Worm (Caenorhabditis elegans): Measurements from ENCODE around the gene vps-24.

vps-24 gene

DNA sequence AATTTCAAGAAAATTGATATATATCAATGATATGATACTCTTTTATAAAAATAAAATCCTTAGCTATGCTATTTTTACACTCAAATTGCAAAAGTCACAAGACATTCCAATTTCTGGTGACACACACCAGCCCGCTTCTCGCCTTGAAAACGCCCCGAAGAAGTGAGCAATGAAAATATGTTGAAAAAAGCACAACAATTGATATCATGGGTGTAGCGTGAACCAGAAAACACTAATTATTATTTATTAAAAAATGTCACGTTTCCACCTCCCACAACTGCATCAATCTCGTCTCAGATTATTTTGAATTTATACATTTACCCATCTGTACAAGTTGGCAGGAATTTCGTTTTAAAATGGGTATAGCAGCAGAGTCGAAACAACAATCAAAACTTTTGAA, 11.0 kb downstream of the vps-24 start, which contains the start of gene F59A6.4:
Gene F59A6.4 (plus strand): TSS at position 301 of the 400 bp plus-strand sequence.
- TF ChIP-seq ceh-9 (tag; optimal IDR thresholded peaks at IDR 0.05) = no peak
- TF ChIP-seq ztf-16 (tag; optimal IDR thresholded peaks at IDR 0.05) = no peak
- TF ChIP-seq ceh-14 (tag; optimal IDR thresholded peaks at IDR 0.05) = no peak
- TF ChIP-seq fax-1 (tag; optimal IDR thresholded peaks at IDR 0.05) = no peak
- TF ChIP-seq tbx-7 (tag; optimal IDR thresholded peaks at IDR 0.05) = no peak
- TF ChIP-seq ets-4 (tag; optimal IDR thresholded peaks at IDR 0.05) = no peak
- TF ChIP-seq ceh-48 (tag; optimal IDR thresholded peaks at IDR 0.05) = no peak
- TF ChIP-seq elt-4 (tag; optimal IDR thresholded peaks at IDR 0.05) = no peak
- no peak for TF ChIP-seq unc-42 (tag; optimal IDR thresholded peaks at IDR 0.05)
- TF ChIP-seq unc-86 (tag; optimal IDR thresholded peaks at IDR 0.05) = no peak
- no peak for TF ChIP-seq hlh-15 (tag; optimal IDR thresholded peaks at IDR 0.05)
- no peak for TF ChIP-seq odd-2 (tag; optimal IDR thresholded peaks at IDR 0.05)
- TF ChIP-seq K02D7.2 (tag; optimal IDR thresholded peaks at IDR 0.05) = no peak
- no peak for TF ChIP-seq gmeb-2 (tag; optimal IDR thresholded peaks at IDR 0.05)
- TF ChIP-seq ceh-24 (tag; optimal IDR thresholded peaks at IDR 0.05) = no peak
- no peak for TF ChIP-seq unc-3 (GFP tag; conservative IDR thresholded peaks at IDR 0.05)
- TF ChIP-seq unc-3 (tag; optimal IDR thresholded peaks at IDR 0.05) = no peak
- no peak for TF ChIP-seq pha-4 (tag; optimal IDR thresholded peaks at IDR 0.05)
- TF ChIP-seq tbx-2 (tag; optimal IDR thresholded peaks at IDR 0.05) = no peak
- no peak for TF ChIP-seq sox-2 (GFP tag; IDR thresholded peaks at IDR 0.05)

DNA sequence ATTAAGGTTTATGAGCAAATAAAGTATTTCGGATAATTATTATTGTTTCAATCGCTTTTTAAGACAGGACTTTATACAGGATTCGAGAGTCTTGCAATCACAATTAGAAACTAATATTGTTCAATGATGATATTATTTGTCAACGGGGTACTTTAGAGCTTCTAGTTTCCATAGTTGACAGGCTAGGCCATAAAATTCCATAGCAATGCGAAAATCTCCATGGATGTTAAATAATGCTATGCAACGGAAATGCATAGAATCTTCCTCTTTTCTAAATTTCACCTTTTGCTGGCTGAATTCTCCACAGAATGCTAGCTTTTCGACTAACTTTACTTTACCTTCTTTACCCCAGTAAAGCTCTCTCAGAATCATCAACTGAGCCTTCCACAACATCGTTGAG, 14.2 kb downstream of the vps-24 start, which contains the start of gene F59A6.3:
Gene F59A6.3 (plus strand): TSS at position 301 of the 400 bp plus-strand sequence.
- TF ChIP-seq elt-4 (tag; optimal IDR thresholded peaks at IDR 0.05) = no peak
- no peak for TF ChIP-seq hlh-30 (tag; optimal IDR thresholded peaks at IDR 0.05; ENCODE audit: insufficient read depth)

DNA sequence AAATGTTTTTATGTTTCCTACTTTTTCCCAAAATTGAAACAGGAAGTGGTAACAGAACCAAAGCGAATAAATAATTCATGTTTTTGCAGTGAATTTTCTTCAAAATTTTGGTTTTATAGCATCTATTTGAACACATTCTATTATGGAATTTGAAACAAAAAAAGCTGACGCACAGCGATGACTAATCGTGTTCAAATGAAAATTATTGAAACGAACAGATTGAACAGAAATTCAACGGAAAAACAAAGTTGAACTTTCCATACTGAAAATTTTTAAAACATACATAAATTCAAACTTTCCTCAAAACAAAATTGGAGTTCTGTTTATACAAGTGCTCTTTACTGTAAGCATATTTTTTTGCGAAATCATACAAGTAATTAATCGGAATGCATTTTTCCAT, 18.2 kb downstream of the vps-24 start, which contains the start of gene F59A6.12:
Gene F59A6.12 (minus strand): TSS at position 101 of the 400 bp plus-strand sequence.
- TF ChIP-seq ahr-1 (tag; optimal IDR thresholded peaks at IDR 0.05) (no peak), hlh-6 (tag; optimal IDR thresholded peaks at IDR 0.05) (no peak), sox-4 (tag; optimal IDR thresholded peaks at IDR 0.05) (no peak), ceh-19 (GFP tag; optimal IDR thresholded peaks at IDR 0.05) (no peak)

DNA sequence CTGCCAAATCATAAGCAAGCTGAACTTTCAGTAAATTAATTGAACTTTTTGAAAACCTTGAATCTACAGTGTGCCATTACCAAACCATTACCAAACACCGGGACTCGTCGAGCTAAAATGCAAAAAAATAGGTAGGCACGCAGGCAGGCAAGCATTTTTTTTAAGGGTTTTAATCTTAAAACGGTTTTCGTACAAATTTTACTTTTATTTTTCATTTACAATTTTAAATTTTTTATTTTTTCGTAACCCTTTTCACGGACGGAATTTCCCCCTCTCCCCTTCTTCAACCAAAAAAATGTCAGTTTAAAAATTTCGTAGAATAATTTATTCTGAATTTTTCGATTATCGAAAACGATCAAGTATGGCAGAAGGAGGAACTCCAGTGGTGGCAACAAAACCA, 20.6 kb downstream of the vps-24 start, which contains the start of gene F59A6.2:
Gene F59A6.2 (plus strand): TSS at position 301 of the 400 bp plus-strand sequence.
- TF ChIP-seq ceh-34 (tag; optimal IDR thresholded peaks at IDR 0.05) (no peak), elt-4 (tag; optimal IDR thresholded peaks at IDR 0.05) (no peak), ceh-6 (GFP tag; optimal IDR thresholded peaks at IDR 0.05) (no peak), zip-5 (tag; optimal IDR thresholded peaks at IDR 0.05) (no peak), pros-1 (tag; optimal IDR thresholded peaks at IDR 0.05) (no peak), lim-6 (tag; optimal IDR thresholded peaks at IDR 0.05) (no peak), ceh-9 (tag; optimal IDR thresholded peaks at IDR 0.05) (no peak)

DNA sequence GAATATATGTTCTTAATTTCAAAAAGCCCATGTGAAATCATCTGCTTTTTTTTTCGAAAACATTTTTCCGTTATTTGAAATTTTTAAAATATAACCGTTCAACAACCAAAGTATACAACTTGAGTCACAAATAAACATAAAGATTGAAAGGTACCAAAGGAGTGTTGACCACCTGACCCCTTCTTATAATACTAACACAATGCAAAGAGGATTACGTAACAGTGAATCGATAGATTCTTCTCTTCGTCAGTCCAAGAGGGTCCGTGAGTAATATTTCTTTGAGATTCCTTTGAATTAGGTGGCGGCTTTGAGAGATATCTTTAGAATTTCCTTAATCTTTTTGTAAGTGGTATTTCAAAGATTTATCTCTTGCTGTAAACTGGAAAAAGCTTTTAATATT, 22.3 kb downstream of the vps-24 start:
- TF ChIP-seq nfya-1 (tag; optimal IDR thresholded peaks at IDR 0.05) = no peak
- TF ChIP-seq unc-3 (GFP tag; conservative IDR thresholded peaks at IDR 0.05) = no peak
- no peak for TF ChIP-seq unc-3 (tag; optimal IDR thresholded peaks at IDR 0.05)
- TF ChIP-seq ceh-14 (tag; optimal IDR thresholded peaks at IDR 0.05) = no peak
- TF ChIP-seq tbx-7 (tag; optimal IDR thresholded peaks at IDR 0.05) = no peak
- no peak for TF ChIP-seq F13H6.1 (tag; optimal IDR thresholded peaks at IDR 0.05)
- TF ChIP-seq eyg-1 (tag; optimal IDR thresholded peaks at IDR 0.05) = no peak
- TF ChIP-seq K09A11.1 (tag; optimal IDR thresholded peaks at IDR 0.05; ENCODE audit: insufficient read depth) = no peak
- TF ChIP-seq ahr-1 (tag; optimal IDR thresholded peaks at IDR 0.05) = no peak
